Fruit fly (Drosophila melanogaster) whole organism, embryonic: ENCODE data around the gene prd.
A peak's percentile ranks its signal among the peaks of the same experiment; 100 is the strongest.

Experiments used
- CG10209 ChIP-seq: fragments of 200-800 bp; sonication (Bioruptor generic); optimal IDR thresholded peaks from 3 replicates; lab custom pipeline; 2017; ENCODE audit warnings: missing biosample characterization, mild to moderate bottlenecking, missing genetic modification characterization, missing genetic modification reagents
- CG1024 ChIP-seq: fragments of 200-800 bp; sonication (Bioruptor generic); IDR thresholded peaks from 2 replicates; pipeline ENCODE4 v1.3.6; 2022; ENCODE audit warnings: missing biosample characterization, missing genetic modification characterization
- CG11085 ChIP-seq: fragments of 200-800 bp; sonication (Bioruptor generic); IDR thresholded peaks from 2 replicates; pipeline ENCODE4 v1.3.6; 2022; ENCODE audit warnings: missing biosample characterization, missing genetic modification characterization
- CG11398 ChIP-seq: fragments of 200-800 bp; sonication (Bioruptor generic); optimal IDR thresholded peaks from 2 replicates; lab custom pipeline; 2016; ENCODE audit warnings: missing biosample characterization, missing genetic modification characterization
- CG11696 ChIP-seq: fragments of 200-800 bp; sonication (Bioruptor generic); IDR thresholded peaks from 2 replicates; pipeline ENCODE4 v1.3.6; 2022; ENCODE audit warnings: missing biosample characterization, missing genetic modification characterization
- CG11723 ChIP-seq: fragments of 200-800 bp; sonication (Bioruptor generic); optimal IDR thresholded peaks from 2 replicates; lab custom pipeline; 2017; ENCODE audit warnings: missing biosample characterization, mild to moderate bottlenecking, missing genetic modification characterization
- CG12744 ChIP-seq: fragments of 200-800 bp; sonication (Bioruptor generic); optimal IDR thresholded peaks from 2 replicates; lab custom pipeline; 2016; ENCODE audit warnings: missing biosample characterization, missing genetic modification characterization
- CG14667 ChIP-seq: fragments of 200-800 bp; sonication (Bioruptor generic); IDR thresholded peaks from 2 replicates; pipeline ENCODE4 v1.3.6; 2022; ENCODE audit warnings: missing biosample characterization, missing genetic modification characterization
- CG15479 ChIP-seq: fragments of 200-800 bp; sonication (Bioruptor generic); optimal IDR thresholded peaks from 3 replicates; lab custom pipeline; 2019; ENCODE audit warnings: missing biosample characterization, mild to moderate bottlenecking, missing genetic modification characterization, moderate library complexity
- CG15601 ChIP-seq: fragments of 200-800 bp; sonication (Bioruptor generic); optimal IDR thresholded peaks from 3 replicates; lab custom pipeline; 2019; ENCODE audit warnings: missing biosample characterization, mild to moderate bottlenecking, missing genetic modification characterization, moderate library complexity
- CG15696 ChIP-seq: fragments of 200-800 bp; sonication (Bioruptor generic); optimal IDR thresholded peaks from 2 replicates; lab custom pipeline; 2019; ENCODE audit warnings: missing biosample characterization, mild to moderate bottlenecking, missing genetic modification characterization, moderate library complexity
- CG16863 ChIP-seq: fragments of 200-800 bp; sonication (Bioruptor generic); optimal IDR thresholded peaks from 3 replicates; lab custom pipeline; 2016; ENCODE audit warnings: missing biosample characterization, missing genetic modification characterization
- CG30403 ChIP-seq: fragments of 200-800 bp; sonication (Bioruptor generic); optimal IDR thresholded peaks from 3 replicates; lab custom pipeline; 2016; ENCODE audit warnings: missing biosample characterization, missing genetic modification characterization
- CG3281 ChIP-seq: fragments of 200-800 bp; sonication (Bioruptor generic); optimal IDR thresholded peaks from 3 replicates; lab custom pipeline; 2017; ENCODE audit warnings: missing biosample characterization, mild to moderate bottlenecking, missing genetic modification characterization
- CG33213 ChIP-seq: fragments of 200-800 bp; sonication (Bioruptor generic); optimal IDR thresholded peaks from 3 replicates; lab custom pipeline; 2016; ENCODE audit warnings: missing biosample characterization, missing genetic modification characterization
- CG3726 ChIP-seq: fragments of 200-800 bp; sonication (Bioruptor generic); IDR thresholded peaks from 3 replicates; pipeline ENCODE4, ENCODE4 v1.3.6; 2022; ENCODE audit warnings: missing biosample characterization, missing genetic modification characterization
- CG4328 ChIP-seq: fragments of 200-800 bp; sonication (Bioruptor generic); optimal IDR thresholded peaks from 3 replicates; lab custom pipeline; 2017; ENCODE audit warnings: missing biosample characterization, missing genetic modification reagents, missing genetic modification characterization
- CG6791 ChIP-seq: fragments of 200-800 bp; sonication (Bioruptor generic); IDR thresholded peaks from 3 replicates; pipeline ENCODE4 v1.3.6; 2022; ENCODE audit warnings: missing biosample characterization, missing genetic modification characterization; ENCODE audit not compliant: partially characterized antibody
- CG7745 ChIP-seq: fragments of 200-800 bp; sonication (Bioruptor generic); optimal IDR thresholded peaks from 2 replicates; lab custom pipeline; 2018; ENCODE audit warnings: missing biosample characterization, mild to moderate bottlenecking, missing genetic modification characterization, moderate library complexity
- CG8765 ChIP-seq: fragments of 200-800 bp; sonication (Bioruptor generic); IDR thresholded peaks from 2 replicates; pipeline ENCODE4 v1.3.6; 2022; ENCODE audit warnings: missing biosample characterization, missing genetic modification characterization
- Dbx ChIP-seq: fragments of 200-800 bp; sonication (Bioruptor generic); IDR thresholded peaks from 3 replicates; pipeline ENCODE4 v1.3.6; 2022; ENCODE audit warnings: missing biosample characterization, missing genetic modification characterization
- Dip2 ChIP-seq: fragments of 200-800 bp; sonication (Bioruptor generic); IDR thresholded peaks from 2 replicates; pipeline ENCODE4 v1.3.6; 2022; ENCODE audit warnings: missing biosample characterization, missing genetic modification characterization
- Hey ChIP-seq: fragments of 200-800 bp; sonication (Bioruptor generic); optimal IDR thresholded peaks from 3 replicates; lab custom pipeline; 2018; ENCODE audit warnings: missing biosample characterization, mild to moderate bottlenecking, missing genetic modification characterization
- HmgZ ChIP-seq: fragments of 200-800 bp; sonication (Bioruptor generic); optimal IDR thresholded peaks from 2 replicates; lab custom pipeline; 2018; ENCODE audit warnings: missing biosample characterization, mild to moderate bottlenecking, missing genetic modification characterization
- Hsf ChIP-seq: fragments of 200-800 bp; sonication (Bioruptor generic); optimal IDR thresholded peaks from 3 replicates; lab custom pipeline; 2016; ENCODE audit warnings: missing biosample characterization, missing genetic modification characterization
- Lim3 ChIP-seq: fragments of 200-800 bp; sonication (Bioruptor generic); IDR thresholded peaks from 2 replicates; pipeline ENCODE4 v1.3.6; 2022; ENCODE audit warnings: missing biosample characterization, missing genetic modification characterization
- MBD-R2 ChIP-seq: fragments of 200-800 bp; sonication (Bioruptor generic); IDR thresholded peaks from 2 replicates; pipeline ENCODE4 v1.3.6; 2022; ENCODE audit warnings: missing biosample characterization, missing genetic modification characterization
- Med ChIP-seq: fragments of 200-800 bp; sonication (Bioruptor generic); peaks from one replicate; lab custom pipeline; 2016; ENCODE audit warnings: missing biosample characterization, missing genetic modification characterization, mild to moderate bottlenecking, inconsistent platforms, moderate library complexity
- Meics ChIP-seq: fragments of 200-800 bp; sonication (Bioruptor generic); optimal IDR thresholded peaks from 2 replicates; lab custom pipeline; 2017; ENCODE audit warnings: missing biosample characterization, mild to moderate bottlenecking, missing genetic modification characterization
- Optix ChIP-seq: fragments of 200-800 bp; sonication (Bioruptor generic); IDR thresholded peaks from 3 replicates; pipeline ENCODE4 v1.3.6; 2022; ENCODE audit warnings: missing biosample characterization, missing genetic modification characterization
- Poxn ChIP-seq: fragments of 200-800 bp; sonication (Bioruptor generic); IDR thresholded peaks from 2 replicates; pipeline ENCODE4 v1.3.6; 2022; ENCODE audit warnings: missing biosample characterization, missing genetic modification characterization
- aop ChIP-seq: fragments of 200-800 bp; sonication (Bioruptor generic); IDR thresholded peaks from 2 replicates; pipeline ENCODE4 v1.3.6; 2022; ENCODE audit warnings: missing biosample characterization, missing genetic modification characterization
- cg ChIP-seq: fragments of 200-800 bp; sonication (Bioruptor generic); optimal IDR thresholded peaks from 3 replicates; lab custom pipeline; 2019; ENCODE audit warnings: missing biosample characterization, mild to moderate bottlenecking, missing genetic modification characterization, moderate library complexity
- crol ChIP-seq: fragments of 200-800 bp; sonication (Bioruptor generic); IDR thresholded peaks from 2 replicates; pipeline ENCODE4 v1.3.6; 2022; ENCODE audit warnings: missing biosample characterization, missing genetic modification characterization
- gem ChIP-seq: fragments of 200-800 bp; sonication (Bioruptor generic); optimal IDR thresholded peaks from 2 replicates; lab custom pipeline; 2019; ENCODE audit warnings: missing biosample characterization, mild to moderate bottlenecking, missing genetic modification characterization, moderate library complexity
- gt ChIP-seq: fragments of 200-800 bp; sonication (Bioruptor generic); IDR thresholded peaks from 2 replicates; pipeline ENCODE4 v1.3.6; 2022; ENCODE audit warnings: missing biosample characterization, missing genetic modification characterization
- her ChIP-seq: fragments of 200-800 bp; sonication (Bioruptor generic); optimal IDR thresholded peaks from 2 replicates; lab custom pipeline; 2016; ENCODE audit warnings: missing biosample characterization, missing genetic modification characterization
- klu ChIP-seq: fragments of 200-800 bp; sonication (Bioruptor generic); IDR thresholded peaks from 2 replicates; pipeline ENCODE4 v1.3.6; 2022; ENCODE audit warnings: missing biosample characterization, missing genetic modification characterization
- lab ChIP-seq: fragments of 200-800 bp; sonication (Bioruptor generic); optimal IDR thresholded peaks from 3 replicates; lab custom pipeline; 2017; ENCODE audit warnings: missing biosample characterization, missing genetic modification characterization, mild to moderate bottlenecking, moderate library complexity, missing genetic modification reagents
- mam ChIP-seq: fragments of 200-800 bp; sonication (Bioruptor generic); optimal IDR thresholded peaks from 3 replicates; lab custom pipeline; 2016; ENCODE audit warnings: missing biosample characterization, missing genetic modification characterization
- nerfin-1 ChIP-seq: fragments of 200-800 bp; sonication (Bioruptor generic); optimal IDR thresholded peaks from 3 replicates; lab custom pipeline; 2019; ENCODE audit warnings: missing biosample characterization, mild to moderate bottlenecking, missing genetic modification characterization, moderate library complexity
- nerfin-2 ChIP-seq: fragments of 200-800 bp; sonication (Bioruptor generic); IDR thresholded peaks from 2 replicates; pipeline ENCODE4 v1.3.6; 2022; ENCODE audit warnings: missing biosample characterization, missing genetic modification characterization; ENCODE audit not compliant: partially characterized antibody
- pfk ChIP-seq: fragments of 200-800 bp; sonication (Bioruptor generic); optimal IDR thresholded peaks from 2 replicates; lab custom pipeline; 2018; ENCODE audit warnings: missing biosample characterization, mild to moderate bottlenecking, missing genetic modification characterization, moderate library complexity
- repo ChIP-seq: fragments of 200-800 bp; sonication (Bioruptor generic); optimal IDR thresholded peaks from 2 replicates; lab custom pipeline; 2016; ENCODE audit warnings: missing biosample characterization, missing genetic modification characterization
- seq ChIP-seq: fragments of 200-800 bp; sonication (Bioruptor generic); IDR thresholded peaks from 2 replicates; pipeline ENCODE4 v1.3.6; 2022; ENCODE audit warnings: missing biosample characterization, missing genetic modification characterization
- sim ChIP-seq: fragments of 200-800 bp; sonication (Bioruptor generic); IDR thresholded peaks from 2 replicates; pipeline ENCODE4 v1.3.6; 2022; ENCODE audit warnings: missing biosample characterization, missing genetic modification characterization
- sisA ChIP-seq: fragments of 200-800 bp; sonication (Bioruptor generic); IDR thresholded peaks from 2 replicates; pipeline ENCODE4 v1.3.6; 2022; ENCODE audit warnings: missing biosample characterization, missing genetic modification characterization
- slbo ChIP-seq: fragments of 200-800 bp; sonication (Bioruptor generic); IDR thresholded peaks from 2 replicates; pipeline ENCODE4 v1.3.6; 2022; ENCODE audit warnings: missing biosample characterization, missing genetic modification characterization
- slp2 ChIP-seq: fragments of 200-800 bp; sonication (Bioruptor generic); optimal IDR thresholded peaks from 2 replicates; lab custom pipeline; 2016; ENCODE audit warnings: missing biosample characterization, missing genetic modification characterization
- sob ChIP-seq: fragments of 200-800 bp; sonication (Bioruptor generic); IDR thresholded peaks from 2 replicates; pipeline ENCODE4 v1.3.6; 2022; ENCODE audit warnings: missing biosample characterization, missing genetic modification characterization
- sug ChIP-seq: fragments of 200-800 bp; optimal IDR thresholded peaks from 2 replicates; lab custom pipeline; 2019; ENCODE audit warnings: missing biosample characterization, mild to moderate bottlenecking, missing genetic modification characterization, moderate library complexity
- twi ChIP-seq: fragments of 200-800 bp; optimal IDR thresholded peaks from 2 replicates; lab custom pipeline; 2019; ENCODE audit warnings: missing biosample characterization, mild to moderate bottlenecking, missing genetic modification characterization, moderate library complexity
- yki ChIP-seq: fragments of >200 bp; optimal IDR thresholded peaks from 3 replicates; lab custom pipeline; 2018

prd gene

dm6 chr2L:12063035-12063434 lies 22.6 kb downstream of the prd start, which contains the start of gene Rab3-GAP (continued):
- TF ChIP-seq nerfin-2 (GFP tag; lab: Robert Waterston, UW) (no peak; the same call in 1 of the 2 replicates), CG11398 (no peak), aop (no peak), sim (no peak), sisA (GFP tag; lab: Robert Waterston, UW) (no peak), her (GFP tag; lab: Kevin White, UChicago) (no peak), Hsf (GFP tag; lab: Kevin White, UChicago) (peak; percentile 28), Hey (tag; lab: Kevin White, UChicago) (no peak), twi (tag; lab: Kevin White, UChicago) (no peak), lab (no peak), CG15601 (peak; percentile 29), CG3281 (no peak), CG33213 (GFP tag; lab: Kevin White, UChicago) (no peak), MBD-R2 (GFP tag; lab: Robert Waterston, UW) (peak; percentile 82), slbo (GFP tag; lab: Robert Waterston, UW) (peak; percentile 66), CG12744 (GFP tag; lab: Kevin White, UChicago) (no peak), CG16863 (no peak), gem (tag; lab: Kevin White, UChicago) (no peak), CG15479 (GFP tag; lab: Kevin White, UChicago) (no peak), CG6791 (peak; percentile 45; the same call in 1 of the 3 replicates), CG15696 (tag; lab: Kevin White, UChicago) (no peak), Poxn (GFP tag; lab: Robert Waterston, UW) (no peak), CG7745 (tag; lab: Kevin White, UChicago) (no peak), cg (GFP tag; lab: Kevin White, UChicago) (no peak), yki (lab: Kevin White, UChicago) (no peak), Dbx (GFP tag; lab: Robert Waterston, UW) (no peak), klu (GFP tag; lab: Robert Waterston, UW) (no peak), mam (no peak), CG11696 (GFP tag; lab: Robert Waterston, UW) (no peak), CG1024 (no peak), slp2 (GFP tag; lab: Kevin White, UChicago) (no peak), CG11085 (no peak), Optix (GFP tag; lab: Robert Waterston, UW) (no peak), HmgZ (tag; lab: Kevin White, UChicago) (no peak), repo (GFP tag; lab: Kevin White, UChicago) (no peak), Meics (GFP tag; lab: Kevin White, UChicago) (no peak), nerfin-1 (peak; percentile 62), Dip2 (GFP tag; lab: Robert Waterston, UW) (no peak), CG3726 (GFP tag; lab: Robert Waterston, UW) (no peak), CG4328 (GFP tag; lab: Kevin White, UChicago) (no peak), gt (no peak), CG8765 (GFP tag; lab: Robert Waterston, UW) (no peak), sug (tag; lab: Kevin White, UChicago) (no peak), sob (GFP tag; lab: Robert Waterston, UW) (peak; percentile 29; the same call in 1 of the 2 replicates), CG30403 (GFP tag; lab: Kevin White, UChicago) (peak; percentile 29), crol (GFP tag; lab: Robert Waterston, UW) (no peak), CG10209 (GFP tag; lab: Kevin White, UChicago) (no peak), CG11723 (GFP tag; lab: Kevin White, UChicago) (no peak), seq (GFP tag; lab: Robert Waterston, UW) (no peak), CG14667 (GFP tag; lab: Robert Waterston, UW) (no peak), Med (GFP tag; lab: Kevin White, UChicago) (peak; percentile 78), Lim3 (GFP tag; lab: Robert Waterston, UW) (no peak), pfk (no peak)
